Worm (Caenorhabditis elegans) whole organism, mixed stage, embryonic: ENCODE results near the gene srj-1.

ENCODE experiments used
- ces-1 ChIP-seq: fragments of 150-350 bp; optimal IDR thresholded peaks from 2 replicates; lab custom pipeline; 2014; ENCODE audit warnings: missing biosample characterization, missing genetic modification reagents, missing genetic modification characterization
- ham-2 ChIP-seq: fragments of 200-800 bp; sonication (Bioruptor generic); optimal IDR thresholded peaks from 2 replicates; lab custom pipeline; 2018; ENCODE audit warnings: mild to moderate bottlenecking, missing genetic modification characterization, missing compliant biosample characterization
- lin-13 ChIP-seq: fragments of 150-350 bp; optimal IDR thresholded peaks from 2 replicates; lab custom pipeline; 2014; ENCODE audit warnings: missing biosample characterization, missing genetic modification characterization
- mab-5 ChIP-seq: fragments of 150-350 bp; optimal IDR thresholded peaks from 2 replicates; lab custom pipeline; 2014; ENCODE audit warnings: missing biosample characterization, missing genetic modification characterization
- nhr-28 ChIP-seq: fragments of 150-350 bp; optimal IDR thresholded peaks from 2 replicates; lab custom pipeline; 2014; ENCODE audit warnings: missing biosample characterization, missing genetic modification characterization
- nhr-76 ChIP-seq: sonication (generic microtip); optimal IDR thresholded peaks from 2 replicates; lab custom pipeline; 2017; ENCODE audit warnings: missing biosample characterization, missing genetic modification characterization
- pha-4 ChIP-seq: fragments of 150-350 bp; optimal IDR thresholded peaks from 2 replicates; lab custom pipeline; 2018; ENCODE audit warnings: missing biosample characterization, missing genetic modification reagents, missing genetic modification characterization
- snpc-4 ChIP-seq: fragments of 150-350 bp; optimal IDR thresholded peaks from 2 replicates; lab custom pipeline; 2014; ENCODE audit warnings: missing biosample characterization, missing genetic modification characterization
- unc-62 ChIP-seq: fragments of 150-350 bp; optimal IDR thresholded peaks from 2 replicates; lab custom pipeline; 2014; ENCODE audit warnings: missing biosample characterization, missing genetic modification reagents, missing genetic modification characterization
- ztf-11 ChIP-seq: fragments of 150-350 bp; optimal IDR thresholded peaks from 2 replicates; lab custom pipeline; 2014; ENCODE audit warnings: missing biosample characterization, missing genetic modification characterization

- TF ChIP-seq snpc-4, result no peak
- no peak for TF ChIP-seq ham-2
- TF ChIP-seq nhr-28 (tag; lab: Kevin White, UChicago), result no peak
- TF ChIP-seq ztf-11, result no peak
- no peak for TF ChIP-seq ces-1 (GFP tag; lab: Kevin White, UChicago)
- no peak for TF ChIP-seq lin-13 (tag; lab: Kevin White, UChicago)
- TF ChIP-seq nhr-76, result no peak
- TF ChIP-seq unc-62, result no peak
- no peak for TF ChIP-seq mab-5 (tag; lab: Kevin White, UChicago)
- no peak for TF ChIP-seq pha-4 (tag; lab: Kevin White, UChicago)
Observed at ce11 chrIV:11986407-11986806, 21.2 kb upstream of the srj-1 start.
